Worm (Caenorhabditis elegans) whole organism, mixed stage, embryonic: ENCODE data around the gene madd-2.

Experiments
- M03D4.4 ChIP-seq: sonication (generic microtip); optimal IDR thresholded peaks from 2 replicates; lab custom pipeline; 2017; ENCODE audit warnings: mild to moderate bottlenecking, missing genetic modification characterization, missing compliant biosample characterization
- bed-3 ChIP-seq: fragments of 200-800 bp; sonication (Bioruptor generic); optimal IDR thresholded peaks from 3 replicates; lab custom pipeline; 2018; ENCODE audit warnings: mild to moderate bottlenecking, missing genetic modification characterization, moderate library complexity, missing compliant biosample characterization
- blmp-1 ChIP-seq: fragments of 150-350 bp; optimal IDR thresholded peaks from 2 replicates; lab custom pipeline; 2014; ENCODE audit warnings: missing biosample characterization, missing genetic modification characterization
- ceh-39 ChIP-seq: fragments of 150-350 bp; optimal IDR thresholded peaks from 2 replicates; lab custom pipeline; 2014; ENCODE audit warnings: missing biosample characterization, missing genetic modification characterization
- ceh-43 ChIP-seq: fragments of 200-800 bp; sonication (Bioruptor generic); optimal IDR thresholded peaks from 2 replicates; lab custom pipeline; 2018; ENCODE audit warnings: mild to moderate bottlenecking, missing genetic modification characterization, moderate library complexity, missing compliant biosample characterization
- ceh-83 ChIP-seq: fragments of 200-800 bp; sonication (Bioruptor generic); optimal IDR thresholded peaks from 2 replicates; lab custom pipeline; 2018; ENCODE audit warnings: mild to moderate bottlenecking, missing genetic modification characterization, missing compliant biosample characterization
- ces-1 ChIP-seq: fragments of 150-350 bp; optimal IDR thresholded peaks from 2 replicates; lab custom pipeline; 2014; ENCODE audit warnings: missing biosample characterization, missing genetic modification reagents, missing genetic modification characterization
- cnd-1 ChIP-seq: fragments of 200-800 bp; sonication (Bioruptor generic); optimal IDR thresholded peaks from 2 replicates; lab custom pipeline; 2018; ENCODE audit warnings: mild to moderate bottlenecking, missing genetic modification characterization, missing compliant biosample characterization
- drap-1 ChIP-seq: fragments of 200-800 bp; sonication (Bioruptor generic); optimal IDR thresholded peaks from 3 replicates; lab custom pipeline; 2018; ENCODE audit warnings: mild to moderate bottlenecking, missing genetic modification characterization, missing compliant biosample characterization
- elt-1 ChIP-seq: sonication (generic microtip); optimal IDR thresholded peaks from 2 replicates; lab custom pipeline; 2017; ENCODE audit warnings: missing genetic modification characterization, mild to moderate bottlenecking, missing compliant biosample characterization, antibody characterized with exemption, moderate library complexity, borderline replicate concordance; ENCODE audit not compliant: insufficient read depth
- elt-3 ChIP-seq: fragments of 150-350 bp; optimal IDR thresholded peaks from 2 replicates; lab custom pipeline; 2014; ENCODE audit warnings: missing biosample characterization, missing genetic modification characterization
- flh-1 ChIP-seq: fragments of 200-800 bp; sonication (Bioruptor generic); optimal IDR thresholded peaks from 2 replicates; lab custom pipeline; 2018; ENCODE audit warnings: mild to moderate bottlenecking, missing genetic modification characterization, moderate library complexity, missing compliant biosample characterization
- ham-2 ChIP-seq: fragments of 200-800 bp; sonication (Bioruptor generic); optimal IDR thresholded peaks from 2 replicates; lab custom pipeline; 2018; ENCODE audit warnings: mild to moderate bottlenecking, missing genetic modification characterization, missing compliant biosample characterization
- hlh-1 ChIP-seq: fragments of 150-350 bp; optimal IDR thresholded peaks from 2 replicates; lab custom pipeline; 2014; ENCODE audit warnings: missing biosample characterization, missing genetic modification reagents, missing genetic modification characterization
- lin-13 ChIP-seq: fragments of 150-350 bp; optimal IDR thresholded peaks from 2 replicates; lab custom pipeline; 2014; ENCODE audit warnings: missing biosample characterization, missing genetic modification characterization
- lin-32 ChIP-seq: fragments of 200-800 bp; sonication (Bioruptor generic); optimal IDR thresholded peaks from 2 replicates; lab custom pipeline; 2018; ENCODE audit warnings: mild to moderate bottlenecking, missing genetic modification characterization, missing compliant biosample characterization
- lsy-2 ChIP-seq: fragments of 150-350 bp; optimal IDR thresholded peaks from 2 replicates; lab custom pipeline; 2014; ENCODE audit warnings: missing biosample characterization, missing genetic modification characterization
- mab-5 ChIP-seq: fragments of 150-350 bp; optimal IDR thresholded peaks from 2 replicates; lab custom pipeline; 2014; ENCODE audit warnings: missing biosample characterization, missing genetic modification characterization
- mep-1 ChIP-seq: fragments of 150-350 bp; optimal IDR thresholded peaks from 2 replicates; lab custom pipeline; 2017; ENCODE audit warnings: missing biosample characterization, missing genetic modification reagents, missing genetic modification characterization, inconsistent platforms
- mls-2 ChIP-seq: sonication (generic microtip); optimal IDR thresholded peaks from 2 replicates; lab custom pipeline; 2016; ENCODE audit warnings: mild to moderate bottlenecking, missing genetic modification characterization, moderate library complexity, missing compliant biosample characterization
- nhr-12 ChIP-seq: fragments of 150-350 bp; optimal IDR thresholded peaks from 2 replicates; lab custom pipeline; 2014; ENCODE audit warnings: missing biosample characterization, missing genetic modification characterization
- nhr-2 ChIP-seq: fragments of 150-350 bp; optimal IDR thresholded peaks from 2 replicates; lab custom pipeline; 2014; ENCODE audit warnings: missing biosample characterization, missing genetic modification characterization
- nhr-237 ChIP-seq: fragments of 150-350 bp; optimal IDR thresholded peaks from 2 replicates; lab custom pipeline; 2014; ENCODE audit warnings: missing biosample characterization, missing genetic modification characterization
- nhr-76 ChIP-seq: sonication (generic microtip); optimal IDR thresholded peaks from 2 replicates; lab custom pipeline; 2017; ENCODE audit warnings: missing biosample characterization, missing genetic modification characterization
- pha-4 ChIP-seq: fragments of 150-350 bp; optimal IDR thresholded peaks from 2 replicates; lab custom pipeline; 2018; ENCODE audit warnings: missing biosample characterization, missing genetic modification reagents, missing genetic modification characterization
- sem-2 ChIP-seq: fragments of 200-800 bp; sonication (Bioruptor generic); optimal IDR thresholded peaks from 2 replicates; lab custom pipeline; 2018; ENCODE audit warnings: mild to moderate bottlenecking, missing genetic modification characterization, missing compliant biosample characterization
- snpc-4 ChIP-seq: fragments of 150-350 bp; optimal IDR thresholded peaks from 2 replicates; lab custom pipeline; 2014; ENCODE audit warnings: missing biosample characterization, missing genetic modification characterization
- sptf-1 ChIP-seq: sonication (generic microtip); optimal IDR thresholded peaks from 2 replicates; lab custom pipeline; 2017; ENCODE audit warnings: mild to moderate bottlenecking, missing genetic modification characterization, moderate library complexity, missing compliant biosample characterization
- tbx-8 ChIP-seq: fragments of 200-800 bp; sonication (Bioruptor generic); optimal IDR thresholded peaks from 2 replicates; lab custom pipeline; 2018; ENCODE audit warnings: mild to moderate bottlenecking, missing genetic modification characterization, moderate library complexity, missing compliant biosample characterization
- unc-120 ChIP-seq: sonication (generic microtip); optimal IDR thresholded peaks from 2 replicates; lab custom pipeline; 2017; ENCODE audit warnings: missing genetic modification characterization, missing compliant biosample characterization; ENCODE audit not compliant: poor library complexity, severe bottlenecking
- unc-62 ChIP-seq: fragments of 150-350 bp; optimal IDR thresholded peaks from 2 replicates; lab custom pipeline; 2014; ENCODE audit warnings: missing biosample characterization, missing genetic modification reagents, missing genetic modification characterization
- zip-8 ChIP-seq: fragments of 150-350 bp; optimal IDR thresholded peaks from 2 replicates; lab custom pipeline; 2014; ENCODE audit warnings: missing biosample characterization, missing genetic modification characterization
- ztf-11 ChIP-seq: fragments of 150-350 bp; optimal IDR thresholded peaks from 2 replicates; lab custom pipeline; 2014; ENCODE audit warnings: missing biosample characterization, missing genetic modification characterization

The madd-2 gene

DNA sequence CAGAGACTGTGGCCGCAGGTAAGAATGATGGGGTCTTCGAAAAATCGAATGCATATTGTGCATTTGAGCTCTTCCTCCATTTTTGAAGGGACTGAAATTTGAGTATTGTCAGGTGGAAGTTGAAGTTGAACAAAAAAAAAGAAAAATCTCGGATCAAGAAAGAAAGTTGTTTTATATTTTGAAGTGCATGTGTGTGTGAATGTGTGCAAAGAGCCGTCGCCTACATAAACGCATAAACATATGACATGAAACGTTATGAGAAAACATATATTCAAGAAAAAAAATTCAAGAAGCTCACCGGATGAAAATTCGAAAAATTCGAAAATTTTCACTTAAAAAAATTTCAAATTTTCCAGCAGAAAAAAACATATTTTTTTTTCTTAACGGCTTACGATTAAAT lies at the start of gene madd-2:
Gene madd-2 (minus strand): TSS at position 101 of the 400 bp plus-strand sequence.
- no peak for TF ChIP-seq cnd-1 (tag; lab: Kevin White, UChicago)
- TF ChIP-seq unc-120 (tag; lab: Kevin White, UChicago): no peak
- no peak for TF ChIP-seq ztf-11 (tag; lab: Kevin White, UChicago)
- TF ChIP-seq lsy-2 (tag; lab: Kevin White, UChicago): no peak

DNA sequence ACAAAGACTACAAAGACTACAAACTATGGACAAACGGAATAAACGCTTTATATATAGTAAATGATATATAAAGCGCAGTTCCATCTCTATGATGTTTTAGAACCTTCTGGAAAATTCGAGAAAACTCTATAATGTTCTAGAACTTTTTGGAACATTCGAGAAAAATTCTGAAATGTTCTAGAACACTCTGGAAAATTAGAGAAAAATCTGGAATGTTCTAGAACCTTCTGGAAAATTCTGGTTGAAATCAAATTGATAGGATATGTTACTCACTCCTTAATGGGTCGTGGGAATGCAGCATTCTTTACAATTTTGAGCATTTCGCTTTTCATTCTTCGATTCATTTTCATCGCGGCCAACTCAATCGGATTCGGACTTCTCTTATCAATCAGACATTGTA lies 43.3 kb upstream of the madd-2 start:
- TF ChIP-seq M03D4.4 (tag; lab: Kevin White, UChicago) (no peak), ces-1 (GFP tag; lab: Kevin White, UChicago) (no peak), ceh-43 (no peak), mls-2 (tag; lab: Kevin White, UChicago) (no peak), elt-1 (no peak), hlh-1 (no peak), mab-5 (tag; lab: Kevin White, UChicago) (no peak), drap-1 (GFP tag; lab: Kevin White, UChicago) (no peak), nhr-76 (no peak), elt-3 (tag; lab: Kevin White, UChicago) (no peak), tbx-8 (GFP tag; lab: Kevin White, UChicago) (no peak), cnd-1 (tag; lab: Kevin White, UChicago) (no peak), ham-2 (GFP tag; lab: Kevin White, UChicago) (no peak), nhr-12 (tag; lab: Kevin White, UChicago) (no peak), nhr-2 (tag; lab: Kevin White, UChicago) (no peak), snpc-4 (tag; lab: Kevin White, UChicago) (no peak), ztf-11 (tag; lab: Kevin White, UChicago) (no peak), lin-32 (no peak), sptf-1 (tag; lab: Kevin White, UChicago) (no peak), bed-3 (GFP tag; lab: Kevin White, UChicago) (no peak)

DNA sequence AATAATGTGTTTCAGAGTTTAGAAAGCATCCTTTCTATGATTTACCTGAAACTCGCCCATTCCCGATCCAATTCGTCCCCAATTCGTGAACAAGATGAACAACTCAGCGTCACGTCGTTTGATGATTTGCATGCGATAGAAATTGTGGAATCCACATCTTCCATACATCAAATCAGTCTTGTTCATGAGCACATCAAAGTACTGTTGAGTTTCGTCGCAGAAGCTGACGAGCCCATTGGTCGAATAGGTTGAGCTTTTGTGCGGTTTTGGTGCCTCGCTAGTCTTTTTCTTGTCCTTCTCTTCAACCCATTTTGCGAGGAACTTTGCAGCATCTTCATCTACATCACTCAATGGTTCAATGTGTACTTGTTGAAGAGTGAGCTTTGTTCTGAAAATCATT lies 42.7 kb upstream of the madd-2 start:
- TF ChIP-seq ham-2 (GFP tag; lab: Kevin White, UChicago) (no peak), mab-5 (tag; lab: Kevin White, UChicago) (no peak), ces-1 (GFP tag; lab: Kevin White, UChicago) (no peak), blmp-1 (tag; lab: Kevin White, UChicago) (no peak), flh-1 (GFP tag; lab: Kevin White, UChicago) (no peak), sem-2 (GFP tag; lab: Kevin White, UChicago) (no peak), unc-62 (GFP tag; lab: Kevin White, UChicago) (no peak), pha-4 (tag; lab: Kevin White, UChicago) (no peak), elt-3 (tag; lab: Kevin White, UChicago) (no peak), sptf-1 (tag; lab: Kevin White, UChicago) (no peak), ceh-39 (tag; lab: Kevin White, UChicago) (no peak), elt-1 (no peak), hlh-1 (no peak), ztf-11 (tag; lab: Kevin White, UChicago) (no peak), nhr-76 (no peak), cnd-1 (tag; lab: Kevin White, UChicago) (no peak), ceh-43 (no peak), M03D4.4 (tag; lab: Kevin White, UChicago) (no peak)

ce11 chrV:1275924-1276323 lies 40.7 kb upstream of the madd-2 start, which contains the start of gene Y75B7B.2:
Gene Y75B7B.2, minus strand, starts transcription at chrV:1276024.
- TF ChIP-seq elt-1 (no peak), lin-13 (no peak), ceh-83 (GFP tag; lab: Kevin White, UChicago) (no peak)

ce11 chrV:1270611-1271010 lies 35.4 kb upstream of the madd-2 start, which contains the start of gene Y75B7B.1:
Gene Y75B7B.1, plus strand, starts transcription at chrV:1270911.
- no peak for TF ChIP-seq ceh-43
- TF ChIP-seq ham-2 (GFP tag; lab: Kevin White, UChicago): no peak
- TF ChIP-seq nhr-237 (tag; lab: Kevin White, UChicago): no peak
- no peak for TF ChIP-seq lin-32
- TF ChIP-seq nhr-76: no peak
- no peak for TF ChIP-seq zip-8 (tag; lab: Kevin White, UChicago)
- no peak for TF ChIP-seq mep-1 (tag; lab: Kevin White, UChicago)
- no peak for TF ChIP-seq snpc-4 (tag; lab: Kevin White, UChicago)
- TF ChIP-seq ceh-83 (GFP tag; lab: Kevin White, UChicago): no peak
